Worm (Caenorhabditis elegans): Measurements from ENCODE around the gene Y37E11B.10.
A peak's percentile ranks its signal among the peaks of the same experiment; 100 is the strongest.

- TF ChIP-seq ceh-82 (tag; optimal IDR thresholded peaks at IDR 0.05): no peak
- no peak for TF ChIP-seq R02D3.7 (tag; optimal IDR thresholded peaks at IDR 0.05)
- TF ChIP-seq skn-1 (tag; optimal IDR thresholded peaks at IDR 0.05): no peak
- peak; percentile 65 for TF ChIP-seq nhr-23 (tag; optimal IDR thresholded peaks at IDR 0.05)
- no peak for TF ChIP-seq nhr-12 (tag; optimal IDR thresholded peaks at IDR 0.05)
These were observed 42.5 kb upstream of the Y37E11B.10 start, which contains the start of gene CC8.2 for ce11 chrIV:3648634-3649240.
